Fruit fly (Drosophila melanogaster): ENCODE data around the gene CG13771.
A peak's percentile ranks its signal among the peaks of the same experiment; 100 is the strongest.

CG13771 gene

DNA sequence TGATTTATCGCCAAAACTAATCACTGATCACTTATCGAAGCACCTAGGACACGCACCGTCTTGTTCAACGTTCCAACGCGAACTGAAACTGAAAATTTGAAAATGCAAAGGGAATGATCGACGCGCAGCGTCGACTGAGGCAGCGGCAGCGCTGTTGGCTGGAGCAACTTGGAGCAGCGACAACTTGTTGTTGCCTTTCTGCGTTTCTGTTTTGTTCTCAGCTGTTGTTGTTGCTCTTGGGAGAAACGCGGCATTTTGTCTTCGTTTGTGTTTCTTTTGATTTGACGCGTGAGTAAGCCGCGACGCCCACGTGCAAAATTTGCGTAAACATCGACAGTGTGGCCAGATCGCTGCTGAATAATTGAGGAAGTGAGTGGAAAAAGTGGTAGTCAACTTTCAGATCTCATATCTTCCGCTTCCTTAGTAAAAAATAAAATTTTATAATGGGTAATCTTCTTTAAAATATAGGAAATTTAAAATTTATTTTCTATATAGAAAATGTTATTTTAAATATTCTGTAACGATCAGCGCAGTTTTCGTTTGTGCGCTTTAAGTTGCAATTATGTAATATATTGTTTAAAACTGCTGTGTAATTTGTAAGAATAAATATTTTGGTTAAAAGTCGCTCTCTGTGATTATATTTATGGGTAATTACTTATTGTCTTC is 45.7 kb upstream of the CG13771 start, which contains the start of gene Tsp (continued):
- peak; percentile 5 for TF ChIP-seq Sox100B (GFP tag; optimal IDR thresholded peaks at IDR 0.05)
- TF ChIP-seq pros (GFP tag; optimal IDR thresholded peaks at IDR 0.05): peak; percentile 31
- no peak for TF ChIP-seq vfl (GFP tag; optimal IDR thresholded peaks at IDR 0.05)
- TF ChIP-seq chinmo (GFP tag; IDR thresholded peaks at IDR 0.05; ENCODE audit: partially characterized antibody): peak; percentile 96; the same call in 3 of the 4 replicates
- TF ChIP-seq Ssrp (tag; optimal IDR thresholded peaks at IDR 0.05): no peak
- TF ChIP-seq CG6683 (GFP tag; optimal IDR thresholded peaks at IDR 0.05): no peak
- no peak for TF ChIP-seq Ptx1 (GFP tag; IDR thresholded peaks at IDR 0.05)
- peak; percentile 55 for TF ChIP-seq grn (GFP tag; optimal IDR thresholded peaks at IDR 0.05)
- TF ChIP-seq HHEX (GFP tag; optimal IDR thresholded peaks at IDR 0.05): no peak
- no peak for TF ChIP-seq Mad (GFP tag; optimal IDR thresholded peaks at IDR 0.05)
- TF ChIP-seq emc (GFP tag; optimal IDR thresholded peaks at IDR 0.05): no peak
- TF ChIP-seq esg (GFP tag; conservative IDR thresholded peaks at IDR 0.05): no peak
- peak; percentile 13 for TF ChIP-seq CG13894 (tag; optimal IDR thresholded peaks at IDR 0.05)
- peak; percentile 77 for TF ChIP-seq stwl (tag; optimal IDR thresholded peaks at IDR 0.05)
- no peak for TF ChIP-seq Ravus (GFP tag; IDR thresholded peaks at IDR 0.05)
- TF ChIP-seq az2 (GFP tag; optimal IDR thresholded peaks at IDR 0.05): no peak
- peak; percentile 59 for TF ChIP-seq CG5180 (GFP tag; optimal IDR thresholded peaks at IDR 0.05)
- TF ChIP-seq CG18599 (GFP tag; optimal IDR thresholded peaks at IDR 0.05): no peak
- TF ChIP-seq insv (GFP tag; optimal IDR thresholded peaks at IDR 0.05): no peak
- peak; percentile 4 for TF ChIP-seq Deaf1 (tag; optimal IDR thresholded peaks at IDR 0.05)
- TF ChIP-seq en (GFP tag; optimal IDR thresholded peaks at IDR 0.05): no peak
- no peak for TF ChIP-seq Elba2 (GFP tag; optimal IDR thresholded peaks at IDR 0.05)
- TF ChIP-seq chif (GFP tag; optimal IDR thresholded peaks at IDR 0.05): no peak
- TF ChIP-seq CG42726 (GFP tag; IDR thresholded peaks at IDR 0.05; ENCODE audit: partially characterized antibody): 0 out of 2 replicates have a peak, but pooled peaks have one; percentile 47
- TF ChIP-seq Trl (optimal IDR thresholded peaks at IDR 0.05): peak in 1 of 2 experiments; percentile 33
- no peak for TF ChIP-seq Trl (GFP tag; optimal IDR thresholded peaks at IDR 0.05)
- no peak for TF ChIP-seq gt (GFP tag; IDR thresholded peaks at IDR 0.05)
- no peak for TF ChIP-seq bcd (GFP tag; optimal IDR thresholded peaks at IDR 0.05)
- TF ChIP-seq Dll (GFP tag; IDR thresholded peaks at IDR 0.05; ENCODE audit: partially characterized antibody): no peak
- TF ChIP-seq knrl (GFP tag; IDR thresholded peaks at IDR 0.05; ENCODE audit: partially characterized antibody): no peak
- 0 out of 2 replicates have a peak, but pooled peaks have one; percentile 16 for TF ChIP-seq sna (GFP tag; IDR thresholded peaks at IDR 0.05; ENCODE audit: partially characterized antibody)
- TF ChIP-seq ssp (GFP tag; IDR thresholded peaks at IDR 0.05): no peak
- TF ChIP-seq CG10565 (GFP tag; optimal IDR thresholded peaks at IDR 0.05): no peak
- no peak for TF ChIP-seq lilli (GFP tag; optimal IDR thresholded peaks at IDR 0.05)
- TF ChIP-seq trem (tag; optimal IDR thresholded peaks at IDR 0.05): no peak
- TF ChIP-seq Hr78 (GFP tag; optimal IDR thresholded peaks at IDR 0.05): no peak
- 0 out of 2 replicates have a peak, but pooled peaks have one; percentile 23 for TF ChIP-seq Rfx (GFP tag; IDR thresholded peaks at IDR 0.05)
- TF ChIP-seq CG7357 (GFP tag; IDR thresholded peaks at IDR 0.05): no peak
- TF ChIP-seq crol (GFP tag; IDR thresholded peaks at IDR 0.05): no peak
- TF ChIP-seq Doc3 (GFP tag; IDR thresholded peaks at IDR 0.05; ENCODE audit: partially characterized antibody): no peak
- no peak for TF ChIP-seq Fer1 (GFP tag; optimal IDR thresholded peaks at IDR 0.05)
- TF ChIP-seq corto (GFP tag; optimal IDR thresholded peaks at IDR 0.05): no peak
- no peak for TF ChIP-seq shn (GFP tag; optimal IDR thresholded peaks at IDR 0.05)
- TF ChIP-seq Spps (tag; optimal IDR thresholded peaks at IDR 0.05): no peak
- no peak for TF ChIP-seq CG16779 (GFP tag; IDR thresholded peaks at IDR 0.05)
- peak; percentile 46 for TF ChIP-seq nom (GFP tag; optimal IDR thresholded peaks at IDR 0.05)
- no peak for TF ChIP-seq Hsf (GFP tag; optimal IDR thresholded peaks at IDR 0.05)
- TF ChIP-seq kay (GFP tag; optimal IDR thresholded peaks at IDR 0.05): no peak
- TF ChIP-seq zen (tag; optimal IDR thresholded peaks at IDR 0.05): no peak
